Fruit fly (Drosophila melanogaster) whole organism, embryonic: ENCODE results near the gene Plc21C.
A peak's percentile ranks its signal among the peaks of the same experiment; 100 is the strongest.

Source experiments
- B-H1 ChIP-seq: fragments of 200-800 bp; sonication (Bioruptor generic); IDR thresholded peaks from 3 replicates; pipeline ENCODE4 v1.3.6; 2022; ENCODE audit warnings: missing biosample characterization, missing genetic modification characterization
- CG10979 ChIP-seq: fragments of 200-800 bp; sonication (Bioruptor generic); optimal IDR thresholded peaks from 2 replicates; lab custom pipeline; 2018; ENCODE audit warnings: missing biosample characterization, mild to moderate bottlenecking, missing genetic modification characterization, moderate library complexity
- CG11456 ChIP-seq: fragments of 200-800 bp; sonication (Bioruptor generic); IDR thresholded peaks from 3 replicates; pipeline ENCODE4 v1.3.6; 2022; ENCODE audit warnings: missing biosample characterization, missing genetic modification characterization
- CG14965 ChIP-seq: fragments of 200-800 bp; sonication (Bioruptor generic); optimal IDR thresholded peaks from 2 replicates; lab custom pipeline; 2016; ENCODE audit warnings: missing biosample characterization, missing genetic modification characterization, borderline replicate concordance
- CG17568 ChIP-seq: fragments of 200-800 bp; sonication (Bioruptor generic); optimal IDR thresholded peaks from 2 replicates; lab custom pipeline; 2018; ENCODE audit warnings: missing biosample characterization, mild to moderate bottlenecking, missing genetic modification characterization, moderate library complexity
- CG18011 ChIP-seq: fragments of 200-800 bp; sonication (Bioruptor generic); optimal IDR thresholded peaks from 2 replicates; lab custom pipeline; 2017; ENCODE audit warnings: missing biosample characterization, missing genetic modification characterization, mild to moderate bottlenecking, moderate library complexity, missing genotype
- CG1832 ChIP-seq: fragments of 200-800 bp; sonication (Bioruptor generic); optimal IDR thresholded peaks from 2 replicates; lab custom pipeline; 2017; ENCODE audit warnings: missing biosample characterization, mild to moderate bottlenecking, missing genetic modification characterization, inconsistent platforms
- CG2712 ChIP-seq: fragments of 200-800 bp; optimal IDR thresholded peaks from 3 replicates; lab custom pipeline; 2019; ENCODE audit warnings: missing biosample characterization, mild to moderate bottlenecking, missing genetic modification characterization, moderate library complexity
- CG33213 ChIP-seq: fragments of 200-800 bp; sonication (Bioruptor generic); optimal IDR thresholded peaks from 3 replicates; lab custom pipeline; 2016; ENCODE audit warnings: missing biosample characterization, missing genetic modification characterization
- CG34224 ChIP-seq: fragments of 200-800 bp; sonication (Bioruptor generic); IDR thresholded peaks from 3 replicates; pipeline ENCODE4 v1.3.6; 2022; ENCODE audit warnings: missing biosample characterization, missing genetic modification characterization; ENCODE audit not compliant: partially characterized antibody
- CG34422 ChIP-seq: fragments of 200-800 bp; sonication (Bioruptor generic); IDR thresholded peaks from 3 replicates; pipeline ENCODE4 v1.3.6; 2022; ENCODE audit warnings: missing biosample characterization, missing genetic modification characterization
- CG3847 ChIP-seq: fragments of 200-800 bp; sonication (Bioruptor generic); IDR thresholded peaks from 2 replicates; pipeline ENCODE4 v1.3.6; 2022; ENCODE audit warnings: missing biosample characterization, missing genetic modification characterization
- CG4617 ChIP-seq: fragments of 200-800 bp; sonication (Bioruptor generic); optimal IDR thresholded peaks from 3 replicates; lab custom pipeline; 2016; ENCODE audit warnings: missing biosample characterization, missing genetic modification characterization, borderline replicate concordance
- CG6683 ChIP-seq: fragments of 200-800 bp; sonication (Bioruptor generic); optimal IDR thresholded peaks from 2 replicates; lab custom pipeline; 2017; ENCODE audit warnings: missing biosample characterization, mild to moderate bottlenecking, missing genetic modification characterization, missing genetic modification reagents
- CG7556 ChIP-seq: fragments of 200-800 bp; sonication (Bioruptor generic); optimal IDR thresholded peaks from 2 replicates; lab custom pipeline; 2017; ENCODE audit warnings: missing biosample characterization, mild to moderate bottlenecking, missing genetic modification characterization
- CG7928 ChIP-seq: fragments of 200-800 bp; sonication (Bioruptor generic); optimal IDR thresholded peaks from 2 replicates; lab custom pipeline; 2017; ENCODE audit warnings: missing biosample characterization, mild to moderate bottlenecking, missing genetic modification characterization
- CG7963 ChIP-seq: fragments of 200-800 bp; sonication (Bioruptor generic); IDR thresholded peaks from 3 replicates; pipeline ENCODE4 v1.3.6; 2022; ENCODE audit warnings: missing biosample characterization, missing genetic modification characterization; ENCODE audit not compliant: partially characterized antibody
- CG7987 ChIP-seq: fragments of 200-800 bp; sonication (Bioruptor generic); optimal IDR thresholded peaks from 2 replicates; lab custom pipeline; 2018; ENCODE audit warnings: missing biosample characterization, mild to moderate bottlenecking, missing genetic modification characterization, moderate library complexity
- CG9876 ChIP-seq: fragments of 200-800 bp; sonication (Bioruptor generic); optimal IDR thresholded peaks from 2 replicates; lab custom pipeline; 2016; ENCODE audit warnings: missing biosample characterization, missing genetic modification characterization
- Chrac-16 ChIP-seq: fragments of 200-800 bp; sonication (Bioruptor generic); optimal IDR thresholded peaks from 3 replicates; lab custom pipeline; 2016; ENCODE audit warnings: missing biosample characterization, missing genetic modification characterization
- D19B ChIP-seq: fragments of 200-800 bp; sonication (Bioruptor generic); optimal IDR thresholded peaks from 2 replicates; lab custom pipeline; 2017; ENCODE audit warnings: missing biosample characterization, mild to moderate bottlenecking, missing genetic modification characterization
- Dref ChIP-seq: fragments of 200-800 bp; sonication (Bioruptor generic); IDR thresholded peaks from 2 replicates; pipeline ENCODE4 v1.3.6; 2022; ENCODE audit warnings: missing biosample characterization, missing genetic modification characterization
- Fer1 ChIP-seq: fragments of 200-800 bp; sonication (Bioruptor generic); optimal IDR thresholded peaks from 2 replicates; lab custom pipeline; 2017; ENCODE audit warnings: missing biosample characterization, mild to moderate bottlenecking, missing genetic modification characterization
- Fer2 ChIP-seq: fragments of 200-800 bp; sonication (Bioruptor generic); optimal IDR thresholded peaks from 2 replicates; lab custom pipeline; 2018; ENCODE audit warnings: missing biosample characterization, mild to moderate bottlenecking, missing genetic modification characterization, moderate library complexity
- GATAe ChIP-seq: fragments of 200-800 bp; sonication (Bioruptor generic); conservative IDR thresholded peaks from 2 replicates; pipeline ENCODE4 v1.3.6; 2022; ENCODE audit warnings: missing biosample characterization, missing genetic modification characterization
- Hmr ChIP-seq: fragments of 200-800 bp; sonication (Bioruptor generic); optimal IDR thresholded peaks from 3 replicates; lab custom pipeline; 2017; ENCODE audit warnings: mild to moderate bottlenecking, missing biosample characterization, missing genetic modification reagents, missing genetic modification characterization
- Lhr ChIP-seq: fragments of 200-800 bp; sonication (Bioruptor generic); optimal IDR thresholded peaks from 3 replicates; lab custom pipeline; 2017; ENCODE audit warnings: mild to moderate bottlenecking, missing biosample characterization, missing genetic modification reagents, missing genetic modification characterization
- NfI ChIP-seq: fragments of 200-800 bp; sonication (Bioruptor generic); optimal IDR thresholded peaks from 3 replicates; lab custom pipeline; 2018; ENCODE audit warnings: missing biosample characterization, mild to moderate bottlenecking, missing genetic modification characterization, moderate library complexity
- Sox102F ChIP-seq: fragments of 200-800 bp; sonication (Bioruptor generic); optimal IDR thresholded peaks from 2 replicates; lab custom pipeline; 2018; ENCODE audit warnings: missing biosample characterization, mild to moderate bottlenecking, missing genetic modification characterization, moderate library complexity
- Taf1 ChIP-seq: fragments of 200-800 bp; sonication (Bioruptor generic); IDR thresholded peaks from 2 replicates; pipeline ENCODE4 v1.3.6; 2022; ENCODE audit warnings: missing biosample characterization, missing genetic modification characterization
- Usf ChIP-seq: fragments of 200-800 bp; sonication (Bioruptor generic); optimal IDR thresholded peaks from 2 replicates; lab custom pipeline; 2017; ENCODE audit warnings: missing genotype, missing biosample characterization, missing genetic modification characterization
- ab ChIP-seq: fragments of 200-800 bp; sonication (Bioruptor generic); optimal IDR thresholded peaks from 2 replicates; lab custom pipeline; 2016; ENCODE audit warnings: missing biosample characterization, missing genetic modification characterization
- ase ChIP-seq: fragments of 200-800 bp; sonication (Bioruptor generic); IDR thresholded peaks from 3 replicates; pipeline ENCODE4 v1.3.6; 2022; ENCODE audit warnings: missing biosample characterization, missing genetic modification characterization
- cg ChIP-seq: fragments of 200-800 bp; sonication (Bioruptor generic); optimal IDR thresholded peaks from 3 replicates; lab custom pipeline; 2019; ENCODE audit warnings: missing biosample characterization, mild to moderate bottlenecking, missing genetic modification characterization, moderate library complexity
- da ChIP-seq: fragments of 200-800 bp; sonication (Bioruptor generic); optimal IDR thresholded peaks from 2 replicates; lab custom pipeline; 2016; ENCODE audit warnings: missing biosample characterization, missing genetic modification characterization
- dmrt99B ChIP-seq: fragments of 200-800 bp; sonication (Bioruptor generic); optimal IDR thresholded peaks from 2 replicates; lab custom pipeline; 2018; ENCODE audit warnings: missing biosample characterization, mild to moderate bottlenecking, missing genetic modification characterization, moderate library complexity
- ems ChIP-seq: fragments of 200-800 bp; sonication (Bioruptor generic); optimal IDR thresholded peaks from 3 replicates; lab custom pipeline; 2016; ENCODE audit warnings: missing biosample characterization, missing genetic modification characterization
- gcm ChIP-seq: fragments of 200-800 bp; sonication (Bioruptor generic); optimal IDR thresholded peaks from 2 replicates; lab custom pipeline; 2019; ENCODE audit warnings: missing biosample characterization, mild to moderate bottlenecking, missing genetic modification characterization, moderate library complexity
- h ChIP-seq: fragments of >200 bp; optimal IDR thresholded peaks from 2 replicates; lab custom pipeline; 2017
- klu ChIP-seq: fragments of 200-800 bp; sonication (Bioruptor generic); IDR thresholded peaks from 2 replicates; pipeline ENCODE4 v1.3.6; 2022; ENCODE audit warnings: missing biosample characterization, missing genetic modification characterization
- lbe ChIP-seq: fragments of 200-800 bp; sonication (Bioruptor generic); optimal IDR thresholded peaks from 2 replicates; lab custom pipeline; 2016; ENCODE audit warnings: missing biosample characterization, mild to moderate bottlenecking, missing genetic modification characterization
- mam ChIP-seq: fragments of 200-800 bp; sonication (Bioruptor generic); optimal IDR thresholded peaks from 3 replicates; lab custom pipeline; 2016; ENCODE audit warnings: missing biosample characterization, missing genetic modification characterization
- nmo ChIP-seq: fragments of 200-800 bp; sonication (Bioruptor generic); optimal IDR thresholded peaks from 2 replicates; lab custom pipeline; 2018; ENCODE audit warnings: missing biosample characterization, mild to moderate bottlenecking, missing genetic modification characterization, moderate library complexity
- pnt ChIP-seq: fragments of 200-800 bp; sonication (Bioruptor generic); optimal IDR thresholded peaks from 3 replicates; lab custom pipeline; 2016; ENCODE audit warnings: missing biosample characterization, missing genetic modification characterization
- pzg ChIP-seq: fragments of 200-800 bp; sonication (Bioruptor generic); optimal IDR thresholded peaks from 3 replicates; lab custom pipeline; 2018; ENCODE audit warnings: missing biosample characterization, mild to moderate bottlenecking, missing genetic modification characterization, moderate library complexity
- seq ChIP-seq: fragments of 200-800 bp; sonication (Bioruptor generic); IDR thresholded peaks from 2 replicates; pipeline ENCODE4 v1.3.6; 2022; ENCODE audit warnings: missing biosample characterization, missing genetic modification characterization
- shn ChIP-seq: fragments of 200-800 bp; sonication (Bioruptor generic); optimal IDR thresholded peaks from 3 replicates; lab custom pipeline; 2016; ENCODE audit warnings: missing biosample characterization, missing genetic modification characterization
- sqz ChIP-seq: fragments of 200-800 bp; sonication (Bioruptor generic); optimal IDR thresholded peaks from 3 replicates; lab custom pipeline; 2018; ENCODE audit warnings: missing biosample characterization, mild to moderate bottlenecking, missing genetic modification characterization
- ssp ChIP-seq: fragments of 200-800 bp; sonication (Bioruptor generic); IDR thresholded peaks from 2 replicates; pipeline ENCODE4 v1.3.6; 2022; ENCODE audit warnings: missing biosample characterization, missing genetic modification characterization
- twi ChIP-seq: fragments of 200-800 bp; optimal IDR thresholded peaks from 2 replicates; lab custom pipeline; 2019; ENCODE audit warnings: missing biosample characterization, mild to moderate bottlenecking, missing genetic modification characterization, moderate library complexity
- unc-4 ChIP-seq: fragments of 200-800 bp; sonication (Bioruptor generic); IDR thresholded peaks from 2 replicates; pipeline ENCODE4 v1.3.6; 2022; ENCODE audit warnings: missing biosample characterization, missing genetic modification characterization; ENCODE audit not compliant: partially characterized antibody

The Plc21C gene

dm6 chr2L:273603-274002 lies 32.1 kb upstream of the Plc21C start, which contains the start of the genes mbm and CG11555 (continued):
- TF ChIP-seq dmrt99B (tag; lab: Kevin White, UChicago) (no peak), klu (GFP tag; lab: Robert Waterston, UW) (no peak), ab (GFP tag; lab: Kevin White, UChicago) (no peak), shn (no peak), seq (no peak), Chrac-16 (no peak), GATAe (GFP tag; lab: Robert Waterston, UW) (no peak), cg (GFP tag; lab: Kevin White, UChicago) (no peak), ssp (GFP tag; lab: Robert Waterston, UW) (peak; percentile 9; the same call in 1 of the 2 replicates), ase (GFP tag; lab: Robert Waterston, UW) (no peak), Usf (GFP tag; lab: Kevin White, UChicago) (no peak), ems (no peak), CG1832 (GFP tag; lab: Kevin White, UChicago) (no peak), unc-4 (peak; percentile 70; the same call in 1 of the 2 replicates), da (GFP tag; lab: Kevin White, UChicago) (no peak), mam (GFP tag; lab: Kevin White, UChicago) (no peak), gcm (GFP tag; lab: Kevin White, UChicago) (peak; percentile 10), CG34422 (GFP tag; lab: Robert Waterston, UW) (peak; percentile 21; the same call in 1 of the 3 replicates), Fer2 (tag; lab: Kevin White, UChicago) (no peak), twi (tag; lab: Kevin White, UChicago) (peak; percentile 44), sqz (GFP tag; lab: Kevin White, UChicago) (no peak), CG4617 (GFP tag; lab: Kevin White, UChicago) (peak; percentile 10), Taf1 (GFP tag; lab: Robert Waterston, UW) (no peak), CG7556 (no peak), Lhr (GFP tag; lab: Kevin White, UChicago) (no peak), B-H1 (no peak), Fer1 (GFP tag; lab: Kevin White, UChicago) (peak; percentile 49), CG33213 (no peak), CG17568 (GFP tag; lab: Kevin White, UChicago) (no peak), NfI (peak; percentile 24), D19B (GFP tag; lab: Kevin White, UChicago) (no peak), CG11456 (GFP tag; lab: Robert Waterston, UW) (no peak), lbe (no peak), CG14965 (no peak)

dm6 chr2L:277122-277671 lies 28.5 kb upstream of the Plc21C start, which contains the start of gene smo:
Gene smo (plus strand): TSS chr2L:277582.
- TF ChIP-seq CG18011: peak; percentile 19
- TF ChIP-seq pzg (GFP tag; lab: Kevin White, UChicago): peak; percentile 96
- peak; percentile 73 for TF ChIP-seq CG7963 (GFP tag; lab: Robert Waterston, UW)
- peak; percentile 73 for TF ChIP-seq nmo (GFP tag; lab: Kevin White, UChicago)
- TF ChIP-seq CG34224 (GFP tag; lab: Robert Waterston, UW): peak; percentile 80
- peak; percentile 62 for TF ChIP-seq CG3847 (GFP tag; lab: Robert Waterston, UW)
- TF ChIP-seq Dref (GFP tag; lab: Robert Waterston, UW): peak; percentile 92
- TF ChIP-seq CG7987 (GFP tag; lab: Kevin White, UChicago): no peak
- TF ChIP-seq CG2712: peak; percentile 49
- TF ChIP-seq Hmr (GFP tag; lab: Kevin White, UChicago): peak; percentile 60
- TF ChIP-seq Sox102F: no peak
- peak; percentile 7 for TF ChIP-seq CG7928
- TF ChIP-seq CG9876 (GFP tag; lab: Kevin White, UChicago): peak; percentile 29
- TF ChIP-seq CG6683 (GFP tag; lab: Kevin White, UChicago): no peak
- TF ChIP-seq h (lab: Kevin White, UChicago): no peak
- peak; percentile 22 for TF ChIP-seq pnt (GFP tag; lab: Kevin White, UChicago)
- no peak for TF ChIP-seq CG10979
